Worm (Caenorhabditis elegans): ENCODE results near the gene C45E5.1.

C45E5.1 gene

DNA sequence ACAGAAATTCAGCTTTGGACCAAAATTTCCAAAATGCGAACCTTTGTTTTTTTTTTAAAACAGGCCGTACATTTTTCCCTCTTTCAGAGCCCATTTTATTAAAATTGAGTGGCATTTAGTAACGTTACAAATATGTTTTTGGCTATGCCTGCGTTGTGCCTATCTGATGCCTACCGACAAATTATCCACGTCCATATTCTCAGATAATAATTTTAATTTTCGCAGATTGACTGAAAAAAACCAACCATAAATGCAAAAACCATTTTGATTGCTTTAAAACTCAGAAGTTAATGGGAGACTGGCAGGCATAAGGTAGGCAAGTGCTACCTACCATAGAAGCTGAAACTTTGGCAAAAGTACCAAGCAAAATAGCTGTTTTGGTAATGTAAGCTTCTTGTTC is 16.5 kb downstream of the C45E5.1 start:
- TF ChIP-seq tra-4 (tag; optimal IDR thresholded peaks at IDR 0.05) (no peak), ets-7 (tag; optimal IDR thresholded peaks at IDR 0.05) (no peak), flt-1 (GFP tag; IDR thresholded peaks at IDR 0.05) (no peak), F13C5.2 (tag; optimal IDR thresholded peaks at IDR 0.05) (no peak), ama-1 (optimal IDR thresholded peaks at IDR 0.05) (no peak), hnd-1 (tag; optimal IDR thresholded peaks at IDR 0.05) (no peak), B0310.2 (tag; optimal IDR thresholded peaks at IDR 0.05) (no peak), pes-1 (GFP tag; IDR thresholded peaks at IDR 0.05) (no peak)

DNA sequence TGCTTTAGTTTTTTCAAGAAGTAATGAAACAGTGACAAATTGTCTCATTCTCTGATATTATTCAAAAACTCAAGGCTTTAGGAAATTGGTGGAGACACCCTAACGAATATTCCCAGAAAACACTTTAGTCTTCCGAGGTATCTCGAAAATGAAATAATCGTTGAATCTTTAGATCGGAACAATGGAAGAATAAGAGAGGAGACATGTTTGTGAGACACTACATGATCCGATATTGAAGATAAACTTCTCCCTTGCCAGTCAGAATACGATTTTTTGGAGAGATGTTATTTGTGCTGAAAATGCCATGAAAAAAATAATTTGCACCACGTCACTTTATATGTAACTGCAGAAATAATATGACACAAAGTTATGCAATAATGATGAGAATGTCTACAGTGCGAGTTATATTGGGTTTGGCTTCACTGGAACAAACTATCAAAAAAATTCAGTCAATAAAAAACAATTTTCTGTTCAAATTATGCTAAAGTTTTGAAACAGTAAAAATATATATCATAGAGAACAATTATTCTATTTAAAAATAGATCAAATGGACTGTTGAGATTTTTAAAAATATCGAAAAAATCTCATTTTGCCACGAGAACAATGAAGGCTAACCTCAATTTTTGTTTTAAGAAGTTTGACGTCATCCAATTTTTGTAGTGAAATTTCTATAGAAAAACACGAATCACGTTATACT is 17.2 kb downstream of the C45E5.1 start:
- TF ChIP-seq hmbx-1 (tag; optimal IDR thresholded peaks at IDR 0.05) (no peak), tbx-11 (GFP tag; IDR thresholded peaks at IDR 0.05) (no peak), scrt-1 (GFP tag; IDR thresholded peaks at IDR 0.05) (no peak), tbx-37 (GFP tag; conservative IDR thresholded peaks at IDR 0.05) (no peak), ama-1 (optimal IDR thresholded peaks at IDR 0.05) (no peak), ceh-13 (GFP tag; optimal IDR thresholded peaks at IDR 0.05) (no peak), hnd-1 (tag; optimal IDR thresholded peaks at IDR 0.05) (no peak), ets-7 (tag; optimal IDR thresholded peaks at IDR 0.05) (no peak)

DNA sequence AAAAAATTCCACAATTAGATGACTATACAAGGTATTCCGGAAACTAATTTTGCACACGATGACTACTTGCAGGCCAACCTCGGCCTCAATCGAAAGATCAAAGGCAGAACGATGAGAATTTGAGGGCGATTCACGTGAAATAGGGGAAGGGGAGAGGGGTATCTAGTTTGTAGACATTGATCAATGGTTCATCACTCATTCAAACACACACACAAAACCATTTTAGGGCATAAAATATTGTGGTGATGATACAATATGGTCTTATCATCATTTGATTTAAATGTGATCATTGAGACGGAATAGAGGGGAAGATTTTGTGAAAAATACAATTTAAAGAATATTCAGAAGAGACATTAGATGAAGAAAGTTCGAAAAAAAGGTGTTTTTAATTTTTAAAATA is 18.6 kb downstream of the C45E5.1 start:
- TF ChIP-seq tbx-11 (GFP tag; IDR thresholded peaks at IDR 0.05) (no peak), aly-1 (tag; optimal IDR thresholded peaks at IDR 0.05) (no peak), scrt-1 (GFP tag; IDR thresholded peaks at IDR 0.05) (no peak), hnd-1 (tag; optimal IDR thresholded peaks at IDR 0.05) (no peak)

DNA sequence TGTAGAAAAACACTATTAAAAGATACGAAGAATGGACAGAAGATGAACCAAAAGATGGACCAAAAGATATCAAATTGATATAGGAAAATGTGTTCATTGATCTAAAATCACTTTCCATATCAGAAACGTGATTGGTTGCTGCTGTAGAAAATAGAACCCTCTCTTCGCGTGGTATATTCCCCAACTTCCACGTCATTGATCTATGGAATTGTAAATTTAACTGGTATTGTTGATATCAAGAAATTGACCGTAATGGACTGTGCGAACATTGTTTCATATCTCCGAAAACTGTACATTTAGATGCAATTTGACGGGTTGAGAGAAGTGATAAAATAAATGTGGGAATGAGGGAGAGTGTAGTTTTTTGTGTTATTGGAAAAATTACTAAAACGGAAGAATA is 20.2 kb downstream of the C45E5.1 start:
- no peak for TF ChIP-seq ama-1 (optimal IDR thresholded peaks at IDR 0.05)
- no peak for TF ChIP-seq scrt-1 (GFP tag; IDR thresholded peaks at IDR 0.05)
- TF ChIP-seq aly-1 (tag; optimal IDR thresholded peaks at IDR 0.05) = no peak
- TF ChIP-seq ceh-36 (tag; optimal IDR thresholded peaks at IDR 0.05) = no peak
- no peak for TF ChIP-seq tbx-37 (GFP tag; conservative IDR thresholded peaks at IDR 0.05)
- TF ChIP-seq B0310.2 (tag; optimal IDR thresholded peaks at IDR 0.05) = no peak
- TF ChIP-seq ets-7 (tag; optimal IDR thresholded peaks at IDR 0.05) = no peak
- no peak for TF ChIP-seq hmbx-1 (tag; optimal IDR thresholded peaks at IDR 0.05)
- TF ChIP-seq flt-1 (GFP tag; IDR thresholded peaks at IDR 0.05) = no peak

DNA sequence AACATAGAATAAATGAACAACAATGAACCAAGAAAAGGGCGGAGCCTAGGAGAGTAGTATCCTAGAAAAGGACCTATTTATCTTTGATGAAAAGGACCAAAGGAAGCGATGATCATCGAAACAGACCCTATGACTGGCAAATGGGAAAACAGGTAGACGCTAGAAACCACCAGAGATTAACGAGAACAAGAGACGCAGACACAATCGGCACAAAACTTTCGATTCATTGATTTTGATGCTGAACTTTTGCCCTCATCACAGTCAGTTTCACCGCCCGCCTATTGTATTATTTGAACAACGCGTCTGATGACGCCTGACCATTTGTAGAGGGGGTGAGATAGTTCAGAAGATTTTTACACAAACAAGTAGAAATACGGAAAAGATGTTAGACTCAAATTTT is 21.4 kb downstream of the C45E5.1 start:
- no peak for TF ChIP-seq flt-1 (GFP tag; IDR thresholded peaks at IDR 0.05)
- TF ChIP-seq tbx-37 (GFP tag; conservative IDR thresholded peaks at IDR 0.05) = no peak
- TF ChIP-seq ets-7 (tag; optimal IDR thresholded peaks at IDR 0.05) = no peak
- no peak for TF ChIP-seq ama-1 (optimal IDR thresholded peaks at IDR 0.05)
- no peak for TF ChIP-seq F13C5.2 (tag; optimal IDR thresholded peaks at IDR 0.05)
- no peak for TF ChIP-seq ceh-36 (tag; optimal IDR thresholded peaks at IDR 0.05)
- TF ChIP-seq hmbx-1 (tag; optimal IDR thresholded peaks at IDR 0.05) = no peak
- TF ChIP-seq hnd-1 (tag; optimal IDR thresholded peaks at IDR 0.05) = no peak
- TF ChIP-seq tra-4 (tag; optimal IDR thresholded peaks at IDR 0.05) = no peak
- TF ChIP-seq tbx-11 (GFP tag; IDR thresholded peaks at IDR 0.05) = no peak
- no peak for TF ChIP-seq scrt-1 (GFP tag; IDR thresholded peaks at IDR 0.05)
- no peak for TF ChIP-seq aly-1 (tag; optimal IDR thresholded peaks at IDR 0.05)
- no peak for TF ChIP-seq pes-1 (GFP tag; IDR thresholded peaks at IDR 0.05)

DNA sequence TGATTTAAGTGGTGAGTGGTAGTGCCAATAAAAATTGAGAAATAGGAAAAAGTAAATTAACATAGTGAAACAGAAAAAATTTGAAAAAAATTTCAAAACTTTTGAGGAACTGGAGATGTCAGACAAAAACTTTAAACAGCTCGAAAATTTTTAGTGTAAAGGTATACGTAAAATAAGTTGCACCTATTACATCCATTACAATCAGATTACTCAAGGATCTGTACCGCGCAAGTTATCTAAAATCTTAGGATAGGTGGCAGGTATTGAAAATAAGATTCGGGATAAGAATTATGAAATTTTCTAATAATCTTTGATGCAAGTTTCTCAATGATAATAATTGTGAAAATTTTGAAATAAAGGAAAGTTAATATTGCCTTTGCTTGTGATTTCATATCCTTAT is 22.6 kb downstream of the C45E5.1 start:
- TF ChIP-seq hmg-4 (GFP tag; optimal IDR thresholded peaks at IDR 0.05) (no peak), tbx-11 (GFP tag; IDR thresholded peaks at IDR 0.05) (no peak), tbx-37 (GFP tag; conservative IDR thresholded peaks at IDR 0.05) (no peak), pes-1 (GFP tag; IDR thresholded peaks at IDR 0.05) (no peak), sea-1 (GFP tag; conservative IDR thresholded peaks at IDR 0.05) (no peak), scrt-1 (GFP tag; IDR thresholded peaks at IDR 0.05) (no peak), flt-1 (GFP tag; IDR thresholded peaks at IDR 0.05) (no peak), hnd-1 (tag; optimal IDR thresholded peaks at IDR 0.05) (no peak), aly-1 (tag; optimal IDR thresholded peaks at IDR 0.05) (no peak), ets-7 (tag; optimal IDR thresholded peaks at IDR 0.05) (no peak), tra-4 (tag; optimal IDR thresholded peaks at IDR 0.05) (no peak), ama-1 (optimal IDR thresholded peaks at IDR 0.05) (no peak), F13C5.2 (tag; optimal IDR thresholded peaks at IDR 0.05) (no peak), hmbx-1 (tag; optimal IDR thresholded peaks at IDR 0.05) (no peak), ceh-13 (GFP tag; optimal IDR thresholded peaks at IDR 0.05) (no peak), B0310.2 (tag; optimal IDR thresholded peaks at IDR 0.05) (no peak), ceh-36 (tag; optimal IDR thresholded peaks at IDR 0.05) (no peak)

DNA sequence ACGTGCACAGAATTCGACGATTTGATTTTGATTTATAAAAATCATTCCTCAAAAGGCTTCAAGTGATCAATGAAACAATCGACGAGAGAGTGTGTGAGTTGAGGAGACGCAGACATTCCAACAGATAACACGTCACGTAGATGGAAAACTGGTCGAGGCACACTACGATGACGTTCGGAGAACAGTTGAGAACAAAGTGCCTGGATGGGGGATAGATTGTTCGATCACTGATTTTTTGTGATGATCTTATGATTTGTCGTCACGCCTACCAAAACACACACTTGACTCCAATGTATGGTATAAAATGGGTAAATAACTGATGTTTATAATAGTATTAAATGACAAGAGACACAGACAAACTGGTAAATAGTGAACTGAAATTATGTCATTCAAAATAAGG is 34.1 kb downstream of the C45E5.1 start:
- TF ChIP-seq F13C5.2 (tag; optimal IDR thresholded peaks at IDR 0.05) (no peak), hnd-1 (tag; optimal IDR thresholded peaks at IDR 0.05) (no peak), tbx-37 (GFP tag; conservative IDR thresholded peaks at IDR 0.05) (no peak), hmbx-1 (tag; optimal IDR thresholded peaks at IDR 0.05) (no peak), hmg-4 (GFP tag; optimal IDR thresholded peaks at IDR 0.05) (no peak), flt-1 (GFP tag; IDR thresholded peaks at IDR 0.05) (no peak), ceh-36 (tag; optimal IDR thresholded peaks at IDR 0.05) (no peak), pes-1 (GFP tag; IDR thresholded peaks at IDR 0.05) (no peak), tbx-11 (GFP tag; IDR thresholded peaks at IDR 0.05) (no peak)

DNA sequence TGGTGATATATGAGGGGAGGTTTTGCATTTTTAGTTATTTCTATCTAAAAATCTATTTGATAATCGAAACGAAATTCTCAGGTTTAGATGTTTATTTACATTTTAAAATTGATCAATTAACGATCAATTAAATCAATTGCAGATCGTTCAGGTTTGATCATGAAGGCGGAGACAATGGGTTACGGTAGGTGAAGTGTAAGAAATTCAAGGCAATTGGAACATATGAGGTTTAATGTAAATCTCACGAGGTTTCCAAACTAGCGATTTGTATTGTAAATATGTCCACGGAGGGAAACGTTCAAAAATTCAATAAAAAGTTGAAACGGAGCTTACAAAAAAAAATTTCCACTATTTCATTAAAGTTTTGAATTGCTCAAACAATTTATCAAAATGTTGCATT is 35.3 kb downstream of the C45E5.1 start:
- TF ChIP-seq aly-1 (tag; optimal IDR thresholded peaks at IDR 0.05) (no peak), hmbx-1 (tag; optimal IDR thresholded peaks at IDR 0.05) (no peak), tbx-11 (GFP tag; IDR thresholded peaks at IDR 0.05) (no peak), ceh-36 (tag; optimal IDR thresholded peaks at IDR 0.05) (no peak), hnd-1 (tag; optimal IDR thresholded peaks at IDR 0.05) (no peak), tbx-37 (GFP tag; conservative IDR thresholded peaks at IDR 0.05) (no peak), F13C5.2 (tag; optimal IDR thresholded peaks at IDR 0.05) (no peak), sea-1 (GFP tag; conservative IDR thresholded peaks at IDR 0.05) (no peak), tra-4 (tag; optimal IDR thresholded peaks at IDR 0.05) (no peak), scrt-1 (GFP tag; IDR thresholded peaks at IDR 0.05) (no peak), B0310.2 (tag; optimal IDR thresholded peaks at IDR 0.05) (no peak), ceh-13 (GFP tag; optimal IDR thresholded peaks at IDR 0.05) (no peak), flt-1 (GFP tag; IDR thresholded peaks at IDR 0.05) (no peak), ama-1 (optimal IDR thresholded peaks at IDR 0.05) (no peak)
